Worm (Caenorhabditis elegans): ENCODE results near the gene sars-2.

DNA sequence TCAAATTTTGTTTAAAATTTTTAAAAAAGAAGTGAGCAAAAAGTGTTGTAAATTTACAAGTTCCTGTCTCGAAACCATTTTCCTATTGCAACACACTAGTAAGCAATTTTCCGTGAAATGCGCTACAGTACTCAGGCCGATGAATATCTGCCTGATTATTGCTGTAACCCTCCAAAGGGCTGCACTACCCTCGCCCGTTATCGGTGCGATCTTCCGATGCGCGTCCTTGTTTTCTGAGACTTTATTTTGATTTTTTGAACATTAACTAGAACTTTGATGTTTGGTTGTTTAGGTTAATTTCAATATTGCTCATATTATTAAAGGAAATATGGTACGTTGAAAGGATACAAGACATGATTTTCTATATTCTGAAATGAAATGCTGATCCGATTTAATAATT lies 19.2 kb upstream of the sars-2 start:
- TF ChIP-seq ceh-82 (tag; optimal IDR thresholded peaks at IDR 0.05) (no peak), nhr-237 (tag; optimal IDR thresholded peaks at IDR 0.05) (no peak)

Measured in whole organism, L3 larva.